Worm (Caenorhabditis elegans): ENCODE measurements around the gene mth-2.

- TF ChIP-seq klf-2 (GFP tag; conservative IDR thresholded peaks at IDR 0.05) (no peak), ztf-23 (GFP tag; IDR thresholded peaks at IDR 0.05) (no peak), med-1 (GFP tag; optimal IDR thresholded peaks at IDR 0.05; ENCODE audit: insufficient read depth) (no peak)
Observed at ce11 chrII:4173842-4174241, 20.3 kb downstream of the mth-2 start.

Measured in whole organism, midembryonic.